Worm (Caenorhabditis elegans): ENCODE measurements around the gene W04E12.2.

The W04E12.2 gene

ce11 chrV:19718660-19719059, 22.3 kb downstream of the W04E12.2 start:
- TF ChIP-seq elt-4 (tag; optimal IDR thresholded peaks at IDR 0.05), result no peak
- no peak for TF ChIP-seq ceh-9 (tag; optimal IDR thresholded peaks at IDR 0.05)
- TF ChIP-seq ceh-48 (tag; optimal IDR thresholded peaks at IDR 0.05), result no peak
- no peak for TF ChIP-seq K02D7.2 (tag; optimal IDR thresholded peaks at IDR 0.05)
- TF ChIP-seq pag-3 (tag; optimal IDR thresholded peaks at IDR 0.05; ENCODE audit: borderline replicate concordance), result no peak
- TF ChIP-seq fkh-6 (tag; optimal IDR thresholded peaks at IDR 0.05), result no peak
- no peak for TF ChIP-seq nhr-232 (tag; optimal IDR thresholded peaks at IDR 0.05)
- TF ChIP-seq C38D4.7 (GFP tag; optimal IDR thresholded peaks at IDR 0.05), result no peak
- TF ChIP-seq che-1 (tag; optimal IDR thresholded peaks at IDR 0.05), result no peak
- TF ChIP-seq elt-2 (tag; optimal IDR thresholded peaks at IDR 0.05), result no peak
- no peak for TF ChIP-seq sox-4 (tag; optimal IDR thresholded peaks at IDR 0.05)
- no peak for TF ChIP-seq madf-2 (tag; optimal IDR thresholded peaks at IDR 0.05)
- no peak for TF ChIP-seq Y22D7AL.16 (tag; optimal IDR thresholded peaks at IDR 0.05)
- no peak for TF ChIP-seq hlh-15 (tag; optimal IDR thresholded peaks at IDR 0.05)
- TF ChIP-seq unc-86 (tag; optimal IDR thresholded peaks at IDR 0.05), result no peak
- TF ChIP-seq dve-1 (tag; optimal IDR thresholded peaks at IDR 0.05), result no peak
- no peak for TF ChIP-seq ceh-30 (tag; optimal IDR thresholded peaks at IDR 0.05)
- no peak for TF ChIP-seq sox-2 (GFP tag; IDR thresholded peaks at IDR 0.05)
- no peak for TF ChIP-seq ceh-22 (tag; optimal IDR thresholded peaks at IDR 0.05)

ce11 chrV:19717933-19718332, 23.0 kb downstream of the W04E12.2 start:
- TF ChIP-seq zip-5 (tag; optimal IDR thresholded peaks at IDR 0.05) (no peak), unc-55 (GFP tag; optimal IDR thresholded peaks at IDR 0.05) (peak; percentile 91), hlh-6 (tag; optimal IDR thresholded peaks at IDR 0.05) (no peak), F13H6.1 (tag; optimal IDR thresholded peaks at IDR 0.05) (no peak), T23F11.4 (GFP tag; optimal IDR thresholded peaks at IDR 0.05) (no peak)

- TF ChIP-seq zip-5 (tag; optimal IDR thresholded peaks at IDR 0.05), result no peak
- TF ChIP-seq hlh-8 (tag; optimal IDR thresholded peaks at IDR 0.05), result no peak
- TF ChIP-seq lim-6 (tag; optimal IDR thresholded peaks at IDR 0.05), result no peak
- TF ChIP-seq fax-1 (tag; optimal IDR thresholded peaks at IDR 0.05), result no peak
- TF ChIP-seq pat-9 (tag; optimal IDR thresholded peaks at IDR 0.05), result no peak
- TF ChIP-seq ceh-30 (tag; optimal IDR thresholded peaks at IDR 0.05), result no peak
- no peak for TF ChIP-seq ceh-24 (tag; optimal IDR thresholded peaks at IDR 0.05)
- no peak for TF ChIP-seq ztf-16 (tag; optimal IDR thresholded peaks at IDR 0.05)
- TF ChIP-seq rnt-1 (tag; optimal IDR thresholded peaks at IDR 0.05), result no peak
- no peak for TF ChIP-seq ttx-3 (tag; optimal IDR thresholded peaks at IDR 0.05)
- TF ChIP-seq ceh-9 (tag; optimal IDR thresholded peaks at IDR 0.05), result no peak
- no peak for TF ChIP-seq pha-4 (tag; optimal IDR thresholded peaks at IDR 0.05)
- TF ChIP-seq F13H6.1 (tag; optimal IDR thresholded peaks at IDR 0.05), result no peak
- no peak for TF ChIP-seq ceh-18 (tag; optimal IDR thresholded peaks at IDR 0.05)
- no peak for TF ChIP-seq pag-3 (tag; optimal IDR thresholded peaks at IDR 0.05; ENCODE audit: borderline replicate concordance)
- no peak for TF ChIP-seq ceh-31 (tag; optimal IDR thresholded peaks at IDR 0.05)
- TF ChIP-seq T23F11.4 (GFP tag; optimal IDR thresholded peaks at IDR 0.05), result no peak
- TF ChIP-seq unc-86 (tag; optimal IDR thresholded peaks at IDR 0.05), result no peak
- TF ChIP-seq C08G9.2 (tag; optimal IDR thresholded peaks at IDR 0.05), result no peak
Observed at ce11 chrV:19715847-19716246, 25.1 kb downstream of the W04E12.2 start, which contains the start of gene Y43F8C.17. Y43F8C.17 (plus strand) TSS chrV:19716147.

- no peak for TF ChIP-seq elt-2 (tag; optimal IDR thresholded peaks at IDR 0.05)
- TF ChIP-seq syd-9 (tag; optimal IDR thresholded peaks at IDR 0.05), result no peak
- TF ChIP-seq ceh-30 (tag; optimal IDR thresholded peaks at IDR 0.05), result no peak
- TF ChIP-seq C08G9.2 (tag; optimal IDR thresholded peaks at IDR 0.05), result no peak
Observed at ce11 chrV:19715419-19715818, 25.5 kb downstream of the W04E12.2 start, which contains the start of gene Y43F8C.16. Y43F8C.16 (minus strand) TSS chrV:19715519.
